Fruit fly (Drosophila melanogaster) whole organism, embryonic: ENCODE measurements around the gene CG9886.
A peak's percentile ranks its signal among the peaks of the same experiment; 100 is the strongest.

ENCODE experiments used
- CG12155 ChIP-seq: fragments of 200-800 bp; sonication (Bioruptor generic); optimal IDR thresholded peaks from 3 replicates; lab custom pipeline; 2016; ENCODE audit warnings: missing biosample characterization, missing genetic modification characterization
- CG2116 ChIP-seq: fragments of 200-800 bp; sonication (Bioruptor generic); optimal IDR thresholded peaks from 3 replicates; lab custom pipeline; 2018; ENCODE audit warnings: missing biosample characterization, mild to moderate bottlenecking, missing genetic modification characterization
- CG30403 ChIP-seq: fragments of 200-800 bp; sonication (Bioruptor generic); optimal IDR thresholded peaks from 3 replicates; lab custom pipeline; 2016; ENCODE audit warnings: missing biosample characterization, missing genetic modification characterization
- CG7963 ChIP-seq: fragments of 200-800 bp; sonication (Bioruptor generic); IDR thresholded peaks from 3 replicates; pipeline ENCODE4 v1.3.6; 2022; ENCODE audit warnings: missing biosample characterization, missing genetic modification characterization; ENCODE audit not compliant: partially characterized antibody
- Chrac-16 ChIP-seq: fragments of 200-800 bp; sonication (Bioruptor generic); optimal IDR thresholded peaks from 3 replicates; lab custom pipeline; 2016; ENCODE audit warnings: missing biosample characterization, missing genetic modification characterization
- Gug ChIP-seq: fragments of 200-800 bp; sonication (Bioruptor generic); IDR thresholded peaks from 4 replicates; pipeline ENCODE4 v1.3.6; 2022; ENCODE audit warnings: missing biosample characterization, missing genetic modification characterization
- MTF-1 ChIP-seq: fragments of 200-800 bp; sonication (Bioruptor generic); optimal IDR thresholded peaks from 2 replicates; lab custom pipeline; 2018; ENCODE audit warnings: missing biosample characterization, mild to moderate bottlenecking, missing genetic modification characterization, borderline replicate concordance
- Max ChIP-seq: fragments of 200-800 bp; sonication (Bioruptor generic); optimal IDR thresholded peaks from 2 replicates; lab custom pipeline; 2016; ENCODE audit warnings: missing biosample characterization, mild to moderate bottlenecking, missing genetic modification characterization
- chif ChIP-seq, 2 experiments: fragments of 200-800 bp; sonication (Bioruptor generic); optimal IDR thresholded peaks; 3 replicates each; lab custom pipeline; 2016; ENCODE audit warnings: missing biosample characterization in 2 of 2, missing genetic modification characterization in 2 of 2
- dmrt11E ChIP-seq: fragments of 200-800 bp; sonication (Bioruptor generic); optimal IDR thresholded peaks from 3 replicates; lab custom pipeline; 2018; ENCODE audit warnings: missing biosample characterization, mild to moderate bottlenecking, missing genetic modification characterization, moderate library complexity
- hkb ChIP-seq, 2 experiments: fragments of 200-800 bp in 1 of 2; fragments of >200 bp in 1 of 2; sonication (Bioruptor generic) in 1 of 2; IDR thresholded peaks in 1 of 2; optimal IDR thresholded peaks in 1 of 2; 2 replicates each; pipeline versions ENCODE4 v1.3.6 to Lab custom; 2017 to 2022; ENCODE audit warnings: missing biosample characterization in 1 of 2, missing genetic modification characterization in 1 of 2
- hth ChIP-seq: fragments of >200 bp; optimal IDR thresholded peaks from 2 replicates; lab custom pipeline; 2017; ENCODE audit warnings: inconsistent platforms
- sisA ChIP-seq: fragments of 200-800 bp; sonication (Bioruptor generic); IDR thresholded peaks from 2 replicates; pipeline ENCODE4 v1.3.6; 2022; ENCODE audit warnings: missing biosample characterization, missing genetic modification characterization

DNA sequence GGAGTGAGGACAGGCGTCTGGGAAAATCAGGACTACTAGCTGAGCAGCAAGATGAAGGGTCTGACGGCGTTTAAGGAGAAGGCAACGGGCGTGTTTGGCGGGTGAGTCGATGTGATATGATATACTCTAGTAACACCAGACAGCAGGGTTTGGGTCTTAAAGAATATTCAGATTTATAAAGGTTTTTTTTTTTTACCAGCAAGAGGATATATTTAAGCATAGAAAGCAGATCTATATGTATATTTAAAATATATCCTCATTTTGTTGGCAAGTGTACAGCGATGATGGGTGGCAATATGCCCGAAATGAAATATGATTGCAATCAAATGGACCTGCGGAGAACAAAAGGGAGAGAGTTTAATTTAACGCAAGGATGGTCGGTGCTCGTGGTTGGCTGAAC is 18.4 kb upstream of the CG9886 start:
- TF ChIP-seq CG30403 (GFP tag; lab: Kevin White, UChicago) (no peak), CG2116 (GFP tag; lab: Kevin White, UChicago) (no peak), hkb (optimal IDR thresholded peaks at IDR 0.05; lab: Kevin White, UChicago) (no peak), hkb (GFP tag; IDR thresholded peaks at IDR 0.05; lab: Robert Waterston, UW) (peak; percentile 50), sisA (GFP tag; lab: Robert Waterston, UW) (0 out of 2 replicates have a peak, but pooled peaks have one; percentile 26), chif (GFP tag; optimal IDR thresholded peaks at IDR 0.05; lab: Kevin White, UChicago) (no peak), Max (GFP tag; lab: Kevin White, UChicago) (no peak), CG7963 (GFP tag; lab: Robert Waterston, UW) (no peak), Chrac-16 (GFP tag; lab: Kevin White, UChicago) (no peak), MTF-1 (GFP tag; lab: Kevin White, UChicago) (no peak), dmrt11E (tag; lab: Kevin White, UChicago) (no peak), CG12155 (GFP tag; lab: Kevin White, UChicago) (no peak), hth (lab: Kevin White, UChicago) (no peak), Gug (GFP tag; lab: Robert Waterston, UW) (no peak)
